Worm (Caenorhabditis elegans): ENCODE measurements around the gene Y49A3A.4.

DNA sequence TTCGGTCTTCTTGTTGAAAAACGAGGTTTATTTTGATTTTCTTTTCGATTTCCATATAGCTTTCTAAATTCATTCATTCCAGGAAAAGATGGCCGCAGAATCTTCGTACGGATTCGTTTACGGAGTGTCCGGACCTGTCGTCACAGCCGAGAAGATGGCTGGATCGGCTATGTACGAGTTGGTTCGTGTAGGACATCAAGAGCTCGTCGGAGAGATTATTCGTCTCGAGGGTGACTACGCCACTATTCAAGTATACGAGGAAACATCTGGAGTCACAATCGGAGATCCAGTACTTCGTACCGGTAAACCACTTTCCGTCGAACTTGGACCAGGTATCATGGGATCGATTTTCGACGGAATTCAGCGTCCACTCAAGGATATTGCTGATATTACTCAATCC is 7.1 kb downstream of the Y49A3A.4 start, which contains the start of gene vha-13:
- TF ChIP-seq B0310.2 (tag; optimal IDR thresholded peaks at IDR 0.05) (no peak), ceh-36 (tag; optimal IDR thresholded peaks at IDR 0.05) (no peak), ceh-13 (GFP tag; optimal IDR thresholded peaks at IDR 0.05) (no peak), tbx-37 (GFP tag; conservative IDR thresholded peaks at IDR 0.05) (no peak), flt-1 (GFP tag; IDR thresholded peaks at IDR 0.05) (no peak), hnd-1 (tag; optimal IDR thresholded peaks at IDR 0.05) (no peak), hmbx-1 (tag; optimal IDR thresholded peaks at IDR 0.05) (no peak), ama-1 (optimal IDR thresholded peaks at IDR 0.05) (no peak), tbx-11 (GFP tag; IDR thresholded peaks at IDR 0.05) (no peak), F13C5.2 (tag; optimal IDR thresholded peaks at IDR 0.05) (no peak), pes-1 (GFP tag; IDR thresholded peaks at IDR 0.05) (no peak), scrt-1 (GFP tag; IDR thresholded peaks at IDR 0.05) (no peak)

Data from whole organism, early embryonic.